Fruit fly (Drosophila melanogaster): ENCODE measurements around the gene CG12239.

The CG12239 gene

dm6 chrX:5786559-5786958 is 5.4 kb upstream of the CG12239 start (continued):
- TF ChIP-seq CG4318 (GFP tag; optimal IDR thresholded peaks at IDR 0.05): peak; percentile 65
- TF ChIP-seq CG16779 (tag; optimal IDR thresholded peaks at IDR 0.05): no peak
- TF ChIP-seq CG11762 (GFP tag; optimal IDR thresholded peaks at IDR 0.05; ENCODE audit: insufficient read depth): no peak
- TF ChIP-seq CG7368 (GFP tag; optimal IDR thresholded peaks at IDR 0.05): no peak
- peak; percentile 62 for TF ChIP-seq CG34406 (GFP tag; optimal IDR thresholded peaks at IDR 0.05)
- TF ChIP-seq salr (GFP tag; optimal IDR thresholded peaks at IDR 0.05): peak in 1 of 2 experiments; percentile 75
- TF ChIP-seq Lpt (GFP tag; optimal IDR thresholded peaks at IDR 0.05): peak; percentile 82
- peak; percentile 71 for TF ChIP-seq Smox (GFP tag; optimal IDR thresholded peaks at IDR 0.05)
- TF ChIP-seq achi (GFP tag; optimal IDR thresholded peaks at IDR 0.05): peak; percentile 79
- TF ChIP-seq CG10669 (GFP tag; optimal IDR thresholded peaks at IDR 0.05): no peak
- peak; percentile 63 for TF ChIP-seq Gug (GFP tag; IDR thresholded peaks at IDR 0.05)
- TF ChIP-seq CG11294 (GFP tag; IDR thresholded peaks at IDR 0.05): peak; percentile 71
- TF ChIP-seq lz (GFP tag; optimal IDR thresholded peaks at IDR 0.05): peak; percentile 73
- TF ChIP-seq ss (GFP tag; optimal IDR thresholded peaks at IDR 0.05): no peak
- no peak for TF ChIP-seq CG11902 (GFP tag; optimal IDR thresholded peaks at IDR 0.05)
- no peak for TF ChIP-seq fd85E (GFP tag; optimal IDR thresholded peaks at IDR 0.05)
- no peak for TF ChIP-seq CG3032 (tag; optimal IDR thresholded peaks at IDR 0.05)
- peak; percentile 70 for TF ChIP-seq acj6 (GFP tag; optimal IDR thresholded peaks at IDR 0.05)
- TF ChIP-seq vri (GFP tag; optimal IDR thresholded peaks at IDR 0.05): peak; percentile 72
- peak; percentile 89 for TF ChIP-seq CG32006 (GFP tag; optimal IDR thresholded peaks at IDR 0.05)
- no peak for TF ChIP-seq CG6276 (GFP tag; optimal IDR thresholded peaks at IDR 0.05)
- no peak for TF ChIP-seq fkh (GFP tag; optimal IDR thresholded peaks at IDR 0.05)
- peak; percentile 78 for TF ChIP-seq CG6792 (GFP tag; optimal IDR thresholded peaks at IDR 0.05)
- peak; percentile 93 for TF ChIP-seq CG15336 (GFP tag; IDR thresholded peaks at IDR 0.05)
- TF ChIP-seq dac (GFP tag; optimal IDR thresholded peaks at IDR 0.05): peak; percentile 62
- TF ChIP-seq CG8119 (GFP tag; IDR thresholded peaks at IDR 0.05): peak; percentile 93
- TF ChIP-seq Hr39 (GFP tag; optimal IDR thresholded peaks at IDR 0.05): peak; percentile 58
- peak; percentile 71 for TF ChIP-seq Sox14 (GFP tag; optimal IDR thresholded peaks at IDR 0.05)
- TF ChIP-seq CG6854 (GFP tag; optimal IDR thresholded peaks at IDR 0.05): no peak
- no peak for TF ChIP-seq CG3919 (GFP tag; optimal IDR thresholded peaks at IDR 0.05)
- TF ChIP-seq Blimp-1 (GFP tag; optimal IDR thresholded peaks at IDR 0.05): no peak
- TF ChIP-seq OdsH (GFP tag; optimal IDR thresholded peaks at IDR 0.05): peak; percentile 79
- no peak for TF ChIP-seq spab (GFP tag; optimal IDR thresholded peaks at IDR 0.05)
- peak; percentile 78 for TF ChIP-seq Sox102F (GFP tag; optimal IDR thresholded peaks at IDR 0.05)
- TF ChIP-seq Eip93F (GFP tag; optimal IDR thresholded peaks at IDR 0.05): peak; percentile 11
- no peak for TF ChIP-seq CG6808 (GFP tag; optimal IDR thresholded peaks at IDR 0.05)
- peak; percentile 89 for TF ChIP-seq Eip78C (GFP tag)

dm6 chrX:5789187-5789586 is 2.8 kb upstream of the CG12239 start, which contains the start of gene CG15767:
Gene CG15767, plus strand, starts transcription at chrX:5789487.
- no peak for TF ChIP-seq pdm3 (GFP tag; optimal IDR thresholded peaks at IDR 0.05)
- no peak for TF ChIP-seq dsx (GFP tag; optimal IDR thresholded peaks at IDR 0.05; ENCODE audit: poor library complexity, severe bottlenecking)
- no peak for TF ChIP-seq CG3032 (tag; optimal IDR thresholded peaks at IDR 0.05)
- TF ChIP-seq vri (GFP tag; optimal IDR thresholded peaks at IDR 0.05): no peak
- TF ChIP-seq OdsH (GFP tag; optimal IDR thresholded peaks at IDR 0.05): no peak
- TF ChIP-seq CG15336 (GFP tag; IDR thresholded peaks at IDR 0.05): no peak
- TF ChIP-seq CG1621 (tag; optimal IDR thresholded peaks at IDR 0.05): no peak
